Worm (Caenorhabditis elegans): Measurements from ENCODE around the gene fbxc-45.
A peak's percentile ranks its signal among the peaks of the same experiment; 100 is the strongest.

The fbxc-45 gene

DNA sequence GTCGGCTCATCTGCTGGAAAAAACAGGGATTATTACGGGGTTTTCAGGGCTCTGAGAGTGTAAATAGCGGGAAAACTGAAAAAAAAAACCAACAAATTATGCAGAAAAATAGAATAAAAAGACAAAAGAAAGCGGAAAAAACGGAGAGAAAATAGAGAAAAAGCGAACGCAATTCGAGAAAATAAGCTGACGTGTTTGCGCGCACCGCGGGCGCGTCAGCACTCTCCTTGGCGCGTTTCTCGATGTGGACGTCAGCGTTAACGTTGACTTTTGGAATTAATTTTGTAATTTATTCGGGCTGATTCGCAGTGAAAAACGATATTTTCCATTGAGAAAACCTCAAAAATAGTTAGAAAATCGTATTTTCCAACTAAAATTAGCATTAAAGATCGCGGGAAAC, 6.4 kb upstream of the fbxc-45 start, which contains the start of gene manf-1 (continued):
- TF ChIP-seq attf-6 (GFP tag; IDR thresholded peaks at IDR 0.05) (no peak), Y56A3A.18 (GFP tag; IDR thresholded peaks at IDR 0.05) (no peak), nhr-80 (tag; optimal IDR thresholded peaks at IDR 0.05) (peak; percentile 32), let-526 (GFP tag; IDR thresholded peaks at IDR 0.05) (no peak), let-607 (tag; optimal IDR thresholded peaks at IDR 0.05) (peak; percentile 78 to 88), attf-3 (GFP tag; conservative IDR thresholded peaks at IDR 0.05) (peak; percentile 43), cebp-2 (GFP tag; IDR thresholded peaks at IDR 0.05) (no peak), K11D2.4 (GFP tag; IDR thresholded peaks at IDR 0.05) (peak; percentile 77), somi-1 (GFP tag; optimal IDR thresholded peaks at IDR 0.05) (no peak), nhr-179 (tag; optimal IDR thresholded peaks at IDR 0.05) (no peak), hsf-1 (GFP tag; IDR thresholded peaks at IDR 0.05) (no peak), pbrm-1 (GFP tag; IDR thresholded peaks at IDR 0.05) (peak; percentile 77), attf-5 (GFP tag; optimal IDR thresholded peaks at IDR 0.05) (peak; percentile 35), F10E7.11 (tag; optimal IDR thresholded peaks at IDR 0.05) (no peak), snpc-1.3 (tag; optimal IDR thresholded peaks at IDR 0.05; ENCODE audit: insufficient read depth) (no peak), athp-1 (tag; optimal IDR thresholded peaks at IDR 0.05) (no peak), lsl-1 (GFP tag; optimal IDR thresholded peaks at IDR 0.05) (peak; percentile 51), dox-1 (GFP tag; IDR thresholded peaks at IDR 0.05) (peak; percentile 64; the same call in 1 of the 2 replicates), mcd-1 (GFP tag; IDR thresholded peaks at IDR 0.05) (peak; percentile 86), nfyb-1 (GFP tag; IDR thresholded peaks at IDR 0.05) (no peak), zim-3 (tag; optimal IDR thresholded peaks at IDR 0.05) (no peak), hlh-12 (tag; optimal IDR thresholded peaks at IDR 0.05) (no peak), C06A6.2 (GFP tag; conservative IDR thresholded peaks at IDR 0.05) (no peak), ets-4 (GFP tag; optimal IDR thresholded peaks at IDR 0.05) (no peak), aptf-3 (GFP tag; IDR thresholded peaks at IDR 0.05) (no peak), C17E4.6 (GFP tag; IDR thresholded peaks at IDR 0.05) (0 out of 2 replicates have a peak, but pooled peaks have one; percentile 29), sea-2 (GFP tag; IDR thresholded peaks at IDR 0.05) (no peak), zfh-2 (GFP tag; conservative IDR thresholded peaks at IDR 0.05) (no peak; the same call in 1 of the 2 replicates), cebp-1 (GFP tag; IDR thresholded peaks at IDR 0.05) (no peak), cebp-1 (tag; optimal IDR thresholded peaks at IDR 0.05) (peak; percentile 67), hlh-26 (GFP tag; conservative IDR thresholded peaks at IDR 0.05) (no peak), nhr-27 (tag; optimal IDR thresholded peaks at IDR 0.05) (no peak), ceh-79 (tag; optimal IDR thresholded peaks at IDR 0.05) (no peak), F33H1.4 (GFP tag; IDR thresholded peaks at IDR 0.05) (peak; percentile 61), Y79H2A.3 (GFP tag; conservative IDR thresholded peaks at IDR 0.05) (no peak), madf-3 (GFP tag; IDR thresholded peaks at IDR 0.05) (no peak), die-1 (tag; optimal IDR thresholded peaks at IDR 0.05) (no peak), snpc-4 (GFP tag; optimal IDR thresholded peaks at IDR 0.05) (no peak), snpc-4 (tag; optimal IDR thresholded peaks at IDR 0.05) (peak in 1 of 4 experiments; percentile 72), ama-1 (optimal IDR thresholded peaks at IDR 0.05) (peak; percentile 26), ama-1 (GFP tag; optimal IDR thresholded peaks at IDR 0.05) (no peak), ceh-100 (GFP tag; IDR thresholded peaks at IDR 0.05) (peak; percentile 49; the same call in 1 of the 2 replicates), tbp1 (GFP tag; optimal IDR thresholded peaks at IDR 0.05) (peak; percentile 32), lir-1 (GFP tag; conservative IDR thresholded peaks at IDR 0.05) (no peak), tlf-1 (GFP tag; optimal IDR thresholded peaks at IDR 0.05) (no peak), lin-40 (tag; optimal IDR thresholded peaks at IDR 0.05) (peak; percentile 75)
